Fruit fly (Drosophila melanogaster) S2 (cell line): ENCODE measurements around the gene CG6650.

Experiments used
- CG8478 ChIP-seq: fragments of >200 bp; optimal IDR thresholded peaks from 2 replicates; lab custom pipeline; 2018
- CTCF ChIP-seq, 2 experiments: fragments of >200 bp; optimal IDR thresholded peaks; 2 replicates each; lab custom pipeline; 2018

dm6 chr3L:13987578-13987977 lies 43.7 kb upstream of the CG6650 start, which contains the start of gene CG9040:
- TF ChIP-seq CG8478 (lab: Kevin White, UChicago) (no peak), CTCF (optimal IDR thresholded peaks at IDR 0.05; lab: Kevin White, UChicago) (no peak)
